Fruit fly (Drosophila melanogaster) whole organism, prepupa: ENCODE results near the gene CG32295.

Experiments used
- CG16779 ChIP-seq: fragments of 200-800 bp; sonication (Bioruptor generic); optimal IDR thresholded peaks from 3 replicates; lab custom pipeline; 2017; ENCODE audit warnings: missing biosample characterization, mild to moderate bottlenecking, missing genetic modification characterization
- CG3032 ChIP-seq: fragments of 200-800 bp; optimal IDR thresholded peaks from 2 replicates; lab custom pipeline; 2019; ENCODE audit warnings: missing biosample characterization, mild to moderate bottlenecking, missing genetic modification characterization, moderate library complexity
- Eip78C ChIP-seq: fragments of 200-800 bp; sonication (Bioruptor generic); peaks from one replicate; lab custom pipeline; 2016; ENCODE audit warnings: missing biosample characterization, missing genetic modification characterization
- Hr39 ChIP-seq: fragments of 200-800 bp; sonication (Bioruptor generic); optimal IDR thresholded peaks from 2 replicates; lab custom pipeline; 2016; ENCODE audit warnings: missing biosample characterization, missing genetic modification characterization
- cyc ChIP-seq: fragments of 200-800 bp; sonication (Bioruptor generic); optimal IDR thresholded peaks from 3 replicates; lab custom pipeline; 2016; ENCODE audit warnings: missing biosample characterization, missing genetic modification characterization
- eg ChIP-seq: fragments of 200-800 bp; sonication (Bioruptor generic); IDR thresholded peaks from 3 replicates; pipeline ENCODE4 v1.3.6; 2022; ENCODE audit warnings: missing biosample characterization, missing genetic modification characterization
- fkh ChIP-seq: fragments of 200-800 bp; sonication (Bioruptor generic); optimal IDR thresholded peaks from 3 replicates; lab custom pipeline; 2017; ENCODE audit warnings: missing biosample characterization, mild to moderate bottlenecking, missing genetic modification characterization, moderate library complexity

dm6 chr3L:2536969-2537600 lies 10.3 kb upstream of the CG32295 start:
- TF ChIP-seq Eip78C (GFP tag; lab: Kevin White, UChicago) (peak; percentile 12), cyc (GFP tag; lab: Kevin White, UChicago) (no peak), fkh (peak; percentile 97), CG16779 (tag; lab: Kevin White, UChicago) (no peak), eg (GFP tag; lab: Robert Waterston, UW) (no peak), Hr39 (no peak), CG3032 (tag; lab: Kevin White, UChicago) (no peak)
